Fruit fly (Drosophila melanogaster) whole organism, embryonic: ENCODE measurements around the gene PGRP-LF.

Experiments
- ATbp ChIP-seq: fragments of 200-800 bp; sonication (Bioruptor generic); optimal IDR thresholded peaks from 2 replicates; lab custom pipeline; 2017; ENCODE audit warnings: missing biosample characterization, mild to moderate bottlenecking, missing genetic modification characterization, missing genetic modification reagents
- Asciz ChIP-seq: fragments of 200-800 bp; sonication (Bioruptor generic); optimal IDR thresholded peaks from 2 replicates; lab custom pipeline; 2017; ENCODE audit warnings: missing biosample characterization, mild to moderate bottlenecking, missing genetic modification characterization, missing genetic modification reagents
- BtbVII ChIP-seq: fragments of 200-800 bp; sonication (Bioruptor generic); optimal IDR thresholded peaks from 3 replicates; lab custom pipeline; 2017; ENCODE audit warnings: missing biosample characterization, mild to moderate bottlenecking, missing genetic modification characterization
- CG10274 ChIP-seq: fragments of 200-800 bp; sonication (Bioruptor generic); optimal IDR thresholded peaks from 3 replicates; lab custom pipeline; 2017; ENCODE audit warnings: missing biosample characterization, mild to moderate bottlenecking, missing genetic modification characterization
- CG10431 ChIP-seq: fragments of 200-800 bp; sonication (Bioruptor generic); optimal IDR thresholded peaks from 3 replicates; lab custom pipeline; 2018; ENCODE audit warnings: missing biosample characterization, mild to moderate bottlenecking, missing genetic modification characterization
- CG11398 ChIP-seq: fragments of 200-800 bp; sonication (Bioruptor generic); optimal IDR thresholded peaks from 2 replicates; lab custom pipeline; 2016; ENCODE audit warnings: missing biosample characterization, missing genetic modification characterization
- CG11504 ChIP-seq: fragments of 200-800 bp; sonication (Bioruptor generic); optimal IDR thresholded peaks from 3 replicates; lab custom pipeline; 2019; ENCODE audit warnings: missing biosample characterization, mild to moderate bottlenecking, missing genetic modification characterization, moderate library complexity
- CG11696 ChIP-seq: fragments of 200-800 bp; sonication (Bioruptor generic); IDR thresholded peaks from 2 replicates; pipeline ENCODE4 v1.3.6; 2022; ENCODE audit warnings: missing biosample characterization, missing genetic modification characterization
- CG12236 ChIP-seq: fragments of 200-800 bp; sonication (Bioruptor generic); optimal IDR thresholded peaks from 2 replicates; lab custom pipeline; 2016; ENCODE audit warnings: missing biosample characterization, missing genetic modification characterization
- CG12744 ChIP-seq: fragments of 200-800 bp; sonication (Bioruptor generic); optimal IDR thresholded peaks from 2 replicates; lab custom pipeline; 2016; ENCODE audit warnings: missing biosample characterization, missing genetic modification characterization
- CG12769 ChIP-seq: fragments of 200-800 bp; sonication (Bioruptor generic); optimal IDR thresholded peaks from 2 replicates; lab custom pipeline; 2019; ENCODE audit warnings: missing biosample characterization, mild to moderate bottlenecking, missing genetic modification characterization, moderate library complexity
- CG13287 ChIP-seq: fragments of 200-800 bp; sonication (Bioruptor generic); IDR thresholded peaks from 2 replicates; pipeline ENCODE4 v1.3.6; 2022; ENCODE audit warnings: missing biosample characterization, missing genetic modification characterization; ENCODE audit not compliant: partially characterized antibody
- CG15011 ChIP-seq: fragments of 200-800 bp; sonication (Bioruptor generic); optimal IDR thresholded peaks from 3 replicates; lab custom pipeline; 2018; ENCODE audit warnings: missing biosample characterization, mild to moderate bottlenecking, missing genetic modification characterization
- CG17802 ChIP-seq: fragments of 200-800 bp; sonication (Bioruptor generic); optimal IDR thresholded peaks from 2 replicates; lab custom pipeline; 2018; ENCODE audit warnings: missing biosample characterization, mild to moderate bottlenecking, missing genetic modification characterization, moderate library complexity
- CG17912 ChIP-seq: fragments of 200-800 bp; sonication (Bioruptor generic); optimal IDR thresholded peaks from 2 replicates; lab custom pipeline; 2018; ENCODE audit warnings: missing biosample characterization, mild to moderate bottlenecking, missing genetic modification characterization
- CG18619 ChIP-seq: fragments of 200-800 bp; sonication (Bioruptor generic); optimal IDR thresholded peaks from 3 replicates; lab custom pipeline; 2017; ENCODE audit warnings: missing biosample characterization, mild to moderate bottlenecking, missing genetic modification characterization
- CG31441 ChIP-seq: fragments of 200-800 bp; sonication (Bioruptor generic); IDR thresholded peaks from 2 replicates; pipeline ENCODE4 v1.3.6; 2022; ENCODE audit warnings: missing biosample characterization, missing genetic modification characterization
- CG3407 ChIP-seq: fragments of 200-800 bp; sonication (Bioruptor generic); optimal IDR thresholded peaks from 2 replicates; lab custom pipeline; 2018; ENCODE audit warnings: missing biosample characterization, mild to moderate bottlenecking, missing genetic modification characterization
- CG5953 ChIP-seq: fragments of 200-800 bp; sonication (Bioruptor generic); IDR thresholded peaks from 2 replicates; pipeline ENCODE4 v1.3.6; 2022; ENCODE audit warnings: missing biosample characterization, missing genetic modification characterization
- CG6683 ChIP-seq: fragments of 200-800 bp; sonication (Bioruptor generic); optimal IDR thresholded peaks from 2 replicates; lab custom pipeline; 2017; ENCODE audit warnings: missing biosample characterization, mild to moderate bottlenecking, missing genetic modification characterization, missing genetic modification reagents
- CG7271 ChIP-seq: fragments of 200-800 bp; sonication (Bioruptor generic); optimal IDR thresholded peaks from 2 replicates; lab custom pipeline; 2018; ENCODE audit warnings: missing biosample characterization, mild to moderate bottlenecking, missing genetic modification characterization, moderate library complexity
- CG8388 ChIP-seq: fragments of 200-800 bp; sonication (Bioruptor generic); optimal IDR thresholded peaks from 2 replicates; lab custom pipeline; 2019; ENCODE audit warnings: missing biosample characterization, mild to moderate bottlenecking, missing genetic modification characterization, moderate library complexity
- CG9727 ChIP-seq: fragments of 200-800 bp; sonication (Bioruptor generic); optimal IDR thresholded peaks from 3 replicates; lab custom pipeline; 2017; ENCODE audit warnings: missing biosample characterization, mild to moderate bottlenecking, missing genetic modification characterization
- Dll ChIP-seq: fragments of 200-800 bp; sonication (Bioruptor generic); IDR thresholded peaks from 4 replicates; pipeline ENCODE4 v1.3.6; 2022; ENCODE audit warnings: missing biosample characterization, missing genetic modification characterization; ENCODE audit not compliant: partially characterized antibody
- E2f2 ChIP-seq: fragments of 200-800 bp; sonication (Bioruptor generic); IDR thresholded peaks from 2 replicates; pipeline ENCODE4 v1.3.6; 2022; ENCODE audit warnings: missing biosample characterization, missing genetic modification characterization
- MESR4 ChIP-seq: fragments of 200-800 bp; sonication (Bioruptor generic); optimal IDR thresholded peaks from 2 replicates; lab custom pipeline; 2018; ENCODE audit warnings: missing biosample characterization, mild to moderate bottlenecking, missing genetic modification characterization, moderate library complexity
- Meics ChIP-seq: fragments of 200-800 bp; sonication (Bioruptor generic); optimal IDR thresholded peaks from 2 replicates; lab custom pipeline; 2017; ENCODE audit warnings: missing biosample characterization, mild to moderate bottlenecking, missing genetic modification characterization
- TFAM ChIP-seq: fragments of 200-800 bp; sonication (Bioruptor generic); optimal IDR thresholded peaks from 2 replicates; lab custom pipeline; 2017; ENCODE audit warnings: missing biosample characterization, missing genetic modification characterization, inconsistent platforms
- br ChIP-seq: fragments of >200 bp; optimal IDR thresholded peaks from 2 replicates; lab custom pipeline; 2017
- da ChIP-seq: fragments of 200-800 bp; sonication (Bioruptor generic); optimal IDR thresholded peaks from 2 replicates; lab custom pipeline; 2016; ENCODE audit warnings: missing biosample characterization, missing genetic modification characterization
- dpn ChIP-seq, 2 experiments: fragments of 200-800 bp; sonication (Bioruptor generic); optimal IDR thresholded peaks; 3 replicates each; lab custom pipeline; 2016; ENCODE audit warnings: missing biosample characterization in 2 of 2, missing genetic modification characterization in 2 of 2
- dysf ChIP-seq: fragments of 200-800 bp; sonication (Bioruptor generic); IDR thresholded peaks from 3 replicates; pipeline ENCODE4 v1.3.6; 2022; ENCODE audit warnings: missing biosample characterization, missing genetic modification characterization
- en ChIP-seq: fragments of 200-800 bp; sonication (Bioruptor generic); optimal IDR thresholded peaks from 2 replicates; lab custom pipeline; 2016; ENCODE audit warnings: missing biosample characterization, missing genetic modification characterization
- gsb ChIP-seq: fragments of 200-800 bp; sonication (Bioruptor generic); IDR thresholded peaks from 2 replicates; pipeline ENCODE4 v1.3.6; 2022; ENCODE audit warnings: missing biosample characterization, missing genetic modification characterization
- ham ChIP-seq: fragments of 200-800 bp; sonication (Bioruptor generic); IDR thresholded peaks from 2 replicates; pipeline ENCODE4 v1.3.6; 2022; ENCODE audit warnings: missing biosample characterization, missing genetic modification characterization
- hb ChIP-seq: fragments of 200-800 bp; sonication (Bioruptor generic); IDR thresholded peaks from 3 replicates; pipeline ENCODE4 v1.3.6; 2022; ENCODE audit warnings: missing biosample characterization, missing genetic modification characterization; ENCODE audit not compliant: partially characterized antibody
- hbn ChIP-seq: fragments of 200-800 bp; sonication (Bioruptor generic); IDR thresholded peaks from 2 replicates; pipeline ENCODE4 v1.3.6; 2022; ENCODE audit warnings: missing biosample characterization, missing genetic modification characterization; ENCODE audit not compliant: partially characterized antibody
- hkb ChIP-seq, 2 experiments: fragments of 200-800 bp in 1 of 2; fragments of >200 bp in 1 of 2; sonication (Bioruptor generic) in 1 of 2; IDR thresholded peaks in 1 of 2; optimal IDR thresholded peaks in 1 of 2; 2 replicates each; pipeline versions ENCODE4 v1.3.6 to Lab custom; 2017 to 2022; ENCODE audit warnings: missing biosample characterization in 1 of 2, missing genetic modification characterization in 1 of 2
- insv ChIP-seq, 2 experiments: fragments of 200-800 bp; sonication (Bioruptor generic); optimal IDR thresholded peaks; 3 replicates each; lab custom pipeline; 2016 to 2018; ENCODE audit warnings: missing biosample characterization in 2 of 2, missing genetic modification characterization in 2 of 2
- luna ChIP-seq: fragments of 200-800 bp; sonication (Bioruptor generic); optimal IDR thresholded peaks from 2 replicates; lab custom pipeline; 2016; ENCODE audit warnings: missing biosample characterization, missing genetic modification characterization
- nau ChIP-seq: fragments of 200-800 bp; sonication (Bioruptor generic); optimal IDR thresholded peaks from 3 replicates; lab custom pipeline; 2017; ENCODE audit warnings: missing biosample characterization, mild to moderate bottlenecking, missing genetic modification characterization, missing genetic modification reagents
- otp ChIP-seq: fragments of 200-800 bp; sonication (Bioruptor generic); IDR thresholded peaks from 3 replicates; pipeline ENCODE4, ENCODE4 v1.3.6; 2022; ENCODE audit warnings: missing biosample characterization, missing genetic modification characterization
- pnt ChIP-seq: fragments of 200-800 bp; sonication (Bioruptor generic); optimal IDR thresholded peaks from 3 replicates; lab custom pipeline; 2016; ENCODE audit warnings: missing biosample characterization, missing genetic modification characterization
- repo ChIP-seq: fragments of 200-800 bp; sonication (Bioruptor generic); optimal IDR thresholded peaks from 2 replicates; lab custom pipeline; 2016; ENCODE audit warnings: missing biosample characterization, missing genetic modification characterization
- scrt ChIP-seq: fragments of 200-800 bp; sonication (Bioruptor generic); optimal IDR thresholded peaks from 2 replicates; lab custom pipeline; 2018; ENCODE audit warnings: missing biosample characterization, mild to moderate bottlenecking, missing genetic modification characterization, moderate library complexity
- sr ChIP-seq: fragments of 200-800 bp; sonication (Bioruptor generic); IDR thresholded peaks from 3 replicates; pipeline ENCODE4 v1.3.6; 2022; ENCODE audit warnings: missing biosample characterization, missing genetic modification characterization
- stwl ChIP-seq: fragments of 200-800 bp; sonication (Bioruptor generic); optimal IDR thresholded peaks from 3 replicates; lab custom pipeline; 2018; ENCODE audit warnings: missing biosample characterization, mild to moderate bottlenecking, missing genetic modification characterization, moderate library complexity

PGRP-LF gene

DNA sequence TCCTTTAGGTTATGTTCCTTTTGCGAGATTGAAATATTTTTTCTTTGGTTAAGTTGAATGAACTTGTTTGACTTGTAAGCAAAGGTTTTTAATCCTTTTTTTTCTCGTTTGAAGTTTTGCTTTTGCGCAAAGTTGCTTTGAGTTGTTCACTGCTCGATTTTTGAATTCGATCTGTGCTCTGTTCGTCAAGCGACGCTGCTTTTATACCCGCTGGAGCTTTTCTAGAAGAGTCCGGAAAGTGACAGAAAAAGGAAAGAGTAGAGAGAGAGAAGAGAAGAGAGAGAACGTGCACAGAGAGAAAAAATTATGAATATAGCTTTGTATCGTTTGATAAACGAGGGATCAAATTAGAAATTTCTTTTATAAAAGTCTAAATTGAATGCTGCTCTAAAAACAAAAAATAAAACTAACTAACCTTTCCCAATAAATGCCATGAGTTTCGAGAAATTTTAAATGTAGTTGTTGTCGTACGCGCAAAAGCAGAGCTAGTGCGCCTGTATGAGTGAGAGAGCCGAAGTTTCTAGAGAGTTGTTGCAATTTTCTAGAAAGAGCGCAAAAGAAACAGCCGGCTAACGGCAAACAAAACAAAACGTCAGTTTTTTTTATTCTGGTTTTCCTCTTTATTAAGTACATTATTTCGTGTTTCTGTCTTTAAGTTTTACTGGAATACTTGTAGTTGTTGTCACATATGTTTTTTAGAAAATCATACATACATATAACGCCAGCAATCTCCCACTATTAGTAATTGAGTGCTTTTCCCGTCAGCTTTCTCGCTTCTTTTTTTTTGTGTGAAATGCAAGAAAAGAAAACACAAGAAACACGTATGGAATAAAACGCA lies 28.0 kb downstream of the PGRP-LF start, which contains the start of gene Hsp26 (continued):
- TF ChIP-seq CG10431 (no peak), BtbVII (GFP tag; lab: Kevin White, UChicago) (peak; percentile 68), TFAM (no peak), dpn (GFP tag; optimal IDR thresholded peaks at IDR 0.05; lab: Kevin White, UChicago) (peak; percentile 87 to 90), da (no peak), pnt (GFP tag; lab: Kevin White, UChicago) (peak; percentile 85), hb (GFP tag; lab: Robert Waterston, UW) (no peak), CG13287 (no peak; the same call in 1 of the 2 replicates), CG17802 (tag; lab: Kevin White, UChicago) (peak; percentile 27), CG12744 (GFP tag; lab: Kevin White, UChicago) (peak; percentile 58), Meics (peak; percentile 80), repo (peak; percentile 69), CG9727 (GFP tag; lab: Kevin White, UChicago) (peak; percentile 74), CG6683 (GFP tag; lab: Kevin White, UChicago) (peak; percentile 46), CG17912 (no peak), insv (GFP tag; optimal IDR thresholded peaks at IDR 0.05; lab: Kevin White, UChicago) (no peak), CG31441 (peak; percentile 88), CG11504 (tag; lab: Kevin White, UChicago) (peak; percentile 84), Asciz (peak; percentile 74), CG8388 (GFP tag; lab: Kevin White, UChicago) (peak; percentile 87), stwl (tag; lab: Kevin White, UChicago) (no peak), ham (GFP tag; lab: Robert Waterston, UW) (no peak), CG7271 (no peak), E2f2 (GFP tag; lab: Robert Waterston, UW) (peak; percentile 68; the same call in 1 of the 2 replicates), nau (GFP tag; lab: Kevin White, UChicago) (peak; percentile 87), gsb (GFP tag; lab: Robert Waterston, UW) (peak; percentile 65), CG5953 (peak; percentile 81; the same call in 1 of the 2 replicates), otp (GFP tag; lab: Robert Waterston, UW) (peak; percentile 75; the same call in 2 of the 3 replicates), luna (GFP tag; lab: Kevin White, UChicago) (peak; percentile 60), CG10274 (peak; percentile 3), hbn (GFP tag; lab: Robert Waterston, UW) (no peak), hkb (optimal IDR thresholded peaks at IDR 0.05; lab: Kevin White, UChicago) (no peak), hkb (GFP tag; IDR thresholded peaks at IDR 0.05; lab: Robert Waterston, UW) (peak; percentile 94), CG18619 (GFP tag; lab: Kevin White, UChicago) (peak; percentile 74), br (lab: Kevin White, UChicago) (no peak), dysf (GFP tag; lab: Robert Waterston, UW) (peak; percentile 87), scrt (GFP tag; lab: Kevin White, UChicago) (peak; percentile 80), MESR4 (GFP tag; lab: Kevin White, UChicago) (peak; percentile 3), CG12769 (peak; percentile 62), CG3407 (GFP tag; lab: Kevin White, UChicago) (peak; percentile 78), CG11398 (peak; percentile 78), Dll (GFP tag; lab: Robert Waterston, UW) (peak; percentile 30; the same call in 2 of the 4 replicates), CG12236 (GFP tag; lab: Kevin White, UChicago) (peak; percentile 69), ATbp (GFP tag; lab: Kevin White, UChicago) (peak; percentile 87), en (GFP tag; lab: Kevin White, UChicago) (peak; percentile 88), CG15011 (GFP tag; lab: Kevin White, UChicago) (peak; percentile 11), sr (GFP tag; lab: Robert Waterston, UW) (no peak), CG11696 (GFP tag; lab: Robert Waterston, UW) (peak; percentile 65)
